Fruit fly (Drosophila melanogaster) whole organism, wandering third instar larva: ENCODE data around the gene CG9801.

Experiments
- Abd-B ChIP-seq: fragments of >200 bp; optimal IDR thresholded peaks from 2 replicates; lab custom pipeline; 2017; ENCODE audit warnings: missing biosample characterization, missing genetic modification characterization
- CG32264 ChIP-seq: fragments of 200-800 bp; sonication (Bioruptor generic); optimal IDR thresholded peaks from 2 replicates; lab custom pipeline; 2016; ENCODE audit warnings: missing biosample characterization, missing genetic modification characterization
- CG9705 ChIP-seq: fragments of 200-800 bp; sonication (Bioruptor generic); optimal IDR thresholded peaks from 2 replicates; lab custom pipeline; 2018; ENCODE audit warnings: missing biosample characterization, mild to moderate bottlenecking, missing genetic modification characterization
- CrebA ChIP-seq: fragments of 200-800 bp; sonication (Bioruptor generic); optimal IDR thresholded peaks from 2 replicates; lab custom pipeline; 2016; ENCODE audit warnings: missing biosample characterization, mild to moderate bottlenecking, missing genetic modification characterization, borderline replicate concordance
- Dfd ChIP-seq: fragments of >200 bp; optimal IDR thresholded peaks from 2 replicates; lab custom pipeline; 2017; ENCODE audit warnings: missing biosample characterization, missing genetic modification characterization
- Dif ChIP-seq: fragments of 200-275, 200-300 bp; sonication (Bioruptor generic); optimal IDR thresholded peaks from 2 replicates; lab custom pipeline; 2018; ENCODE audit warnings: missing biosample characterization, missing genetic modification characterization; ENCODE audit not compliant: partially characterized antibody
- GATAd ChIP-seq: sonication (Bioruptor generic); optimal IDR thresholded peaks from 2 replicates; lab custom pipeline; 2016; ENCODE audit warnings: missing biosample characterization, missing genetic modification characterization
- HLH106 ChIP-seq: fragments of 200-800 bp; optimal IDR thresholded peaks from 3 replicates; lab custom pipeline; 2019; ENCODE audit warnings: missing biosample characterization, mild to moderate bottlenecking, missing genetic modification characterization, moderate library complexity
- Hnf4 ChIP-seq: fragments of 200-800 bp; sonication (Bioruptor generic); optimal IDR thresholded peaks from 2 replicates; lab custom pipeline; 2016; ENCODE audit warnings: missing biosample characterization, mild to moderate bottlenecking, missing genetic modification characterization
- Hr78 ChIP-seq: fragments of >200 bp; optimal IDR thresholded peaks from 2 replicates; lab custom pipeline; 2017; ENCODE audit warnings: missing biosample characterization, missing genetic modification characterization
- Hr83 ChIP-seq: fragments of 200-300 bp; sonication (Bioruptor generic); optimal IDR thresholded peaks from 2 replicates; lab custom pipeline; 2016; ENCODE audit warnings: missing biosample characterization, mild to moderate bottlenecking, missing genetic modification characterization, moderate library complexity; ENCODE audit not compliant: poor library complexity, severe bottlenecking
- Jra ChIP-seq: sonication (Bioruptor generic); optimal IDR thresholded peaks from 2 replicates; lab custom pipeline; 2016; ENCODE audit warnings: missing biosample characterization, missing genetic modification characterization
- Mio ChIP-seq: sonication (Bioruptor generic); optimal IDR thresholded peaks from 2 replicates; lab custom pipeline; 2016; ENCODE audit warnings: missing biosample characterization, missing genetic modification characterization
- Myc ChIP-seq: fragments of >200 bp; optimal IDR thresholded peaks from 2 replicates; lab custom pipeline; 2017
- N ChIP-seq: fragments of >200 bp; optimal IDR thresholded peaks from 2 replicates; lab custom pipeline; 2018; ENCODE audit warnings: missing biosample characterization, missing external identifiers, missing genetic modification characterization
- OdsH ChIP-seq: fragments of 200-800 bp; sonication (Bioruptor generic); optimal IDR thresholded peaks from 2 replicates; lab custom pipeline; 2016; ENCODE audit warnings: missing biosample characterization, mild to moderate bottlenecking, missing genetic modification characterization
- Rel ChIP-seq, 2 experiments: fragments of 200-800 bp; sonication (Bioruptor generic) in 1 of 2; optimal IDR thresholded peaks; 2 replicates in 1 of 2; 3 replicates in 1 of 2; lab custom pipeline; 2016 to 2019; ENCODE audit warnings: mild to moderate bottlenecking in 2 of 2, missing biosample characterization in 2 of 2, missing genetic modification characterization in 2 of 2, moderate library complexity in 1 of 2
- Sp1 ChIP-seq: fragments of 200-800 bp; sonication (Bioruptor generic); optimal IDR thresholded peaks from 3 replicates; lab custom pipeline; 2019; ENCODE audit warnings: missing biosample characterization, mild to moderate bottlenecking, missing genetic modification characterization, moderate library complexity
- Vsx2 ChIP-seq: fragments of 200-300, 225-300 bp; sonication (Bioruptor generic); optimal IDR thresholded peaks from 2 replicates; lab custom pipeline; 2018; ENCODE audit warnings: missing biosample characterization, missing genetic modification characterization; ENCODE audit not compliant: partially characterized antibody
- br ChIP-seq: fragments of 200-800 bp; sonication (Bioruptor generic); optimal IDR thresholded peaks from 2 replicates; lab custom pipeline; 2016; ENCODE audit warnings: missing biosample characterization, missing genetic modification characterization
- brk ChIP-seq: fragments of 200-800 bp; sonication (Bioruptor generic); optimal IDR thresholded peaks from 2 replicates; lab custom pipeline; 2016; ENCODE audit warnings: missing biosample characterization, mild to moderate bottlenecking, missing genetic modification characterization
- dl ChIP-seq, 2 experiments: fragments of 175-275, 200-275 bp in 1 of 2; fragments of 200-275 bp in 1 of 2; sonication (Bioruptor generic); optimal IDR thresholded peaks; lab custom pipeline; 2018; ENCODE audit warnings: mild to moderate bottlenecking in 2 of 2, missing biosample characterization in 2 of 2, missing genetic modification characterization in 2 of 2, moderate library complexity in 2 of 2; ENCODE audit not compliant: partially characterized antibody in 2 of 2, insufficient read depth in 1 of 2
- dmrt93B ChIP-seq: fragments of 200-800 bp; sonication (Bioruptor generic); optimal IDR thresholded peaks from 2 replicates; lab custom pipeline; 2018; ENCODE audit warnings: missing biosample characterization, mild to moderate bottlenecking, missing genetic modification characterization
- dsf ChIP-seq: sonication (Bioruptor generic); optimal IDR thresholded peaks from 2 replicates; lab custom pipeline; 2016; ENCODE audit warnings: missing biosample characterization, missing genetic modification characterization, borderline replicate concordance
- ey ChIP-seq: fragments of 200-800 bp; sonication (Bioruptor generic); optimal IDR thresholded peaks from 2 replicates; lab custom pipeline; 2016; ENCODE audit warnings: missing biosample characterization, missing genetic modification characterization
- foxo ChIP-seq, 2 experiments: fragments of 200-800 bp; sonication (Bioruptor generic); optimal IDR thresholded peaks; 2 replicates in 1 of 2; 3 replicates in 1 of 2; lab custom pipeline; 2016 to 2017; ENCODE audit warnings: missing biosample characterization in 2 of 2, missing genetic modification characterization in 2 of 2
- fru ChIP-seq: fragments of 200-800 bp; sonication (Bioruptor generic); optimal IDR thresholded peaks from 3 replicates; lab custom pipeline; 2016; ENCODE audit warnings: missing biosample characterization, mild to moderate bottlenecking, missing genetic modification characterization
- h ChIP-seq: fragments of 200-800 bp; sonication (Bioruptor generic); optimal IDR thresholded peaks from 3 replicates; lab custom pipeline; 2016; ENCODE audit warnings: missing biosample characterization, mild to moderate bottlenecking, missing genetic modification characterization
- jim ChIP-seq: fragments of 175-275, 200-325 bp; sonication (Bioruptor generic); optimal IDR thresholded peaks from 2 replicates; lab custom pipeline; 2016; ENCODE audit warnings: missing biosample characterization, mild to moderate bottlenecking, missing genetic modification characterization
- lola ChIP-seq: fragments of >200 bp; optimal IDR thresholded peaks from 2 replicates; lab custom pipeline; 2017; ENCODE audit warnings: missing biosample characterization, missing genetic modification characterization
- pan ChIP-seq: fragments of >200 bp; optimal IDR thresholded peaks from 2 replicates; lab custom pipeline; 2017
- psq ChIP-seq: fragments of 200-800 bp; sonication (Bioruptor generic); optimal IDR thresholded peaks from 3 replicates; lab custom pipeline; 2017; ENCODE audit warnings: missing biosample characterization, mild to moderate bottlenecking, missing genetic modification characterization, moderate library complexity
- rgr ChIP-seq: fragments of 200-800 bp; sonication (Bioruptor generic); optimal IDR thresholded peaks from 3 replicates; lab custom pipeline; 2016; ENCODE audit warnings: missing biosample characterization, mild to moderate bottlenecking, missing genetic modification characterization
- sage ChIP-seq: fragments of 200-800 bp; sonication (Bioruptor generic); optimal IDR thresholded peaks from 2 replicates; lab custom pipeline; 2016; ENCODE audit warnings: missing biosample characterization, mild to moderate bottlenecking, missing genetic modification characterization
- sv ChIP-seq: fragments of 200-800 bp; sonication (Bioruptor generic); optimal IDR thresholded peaks from 3 replicates; lab custom pipeline; 2016; ENCODE audit warnings: missing biosample characterization, missing genetic modification characterization
- tai ChIP-seq: sonication (Bioruptor generic); optimal IDR thresholded peaks from 2 replicates; lab custom pipeline; 2016; ENCODE audit warnings: missing biosample characterization, missing genetic modification characterization
- usp ChIP-seq: fragments of >200 bp; optimal IDR thresholded peaks from 2 replicates; lab custom pipeline; 2017; ENCODE audit warnings: missing biosample characterization, missing genetic modification characterization
- woc ChIP-seq: sonication (Bioruptor generic); optimal IDR thresholded peaks from 2 replicates; lab custom pipeline; 2016; ENCODE audit warnings: missing biosample characterization, mild to moderate bottlenecking, missing genetic modification characterization

The CG9801 gene

DNA sequence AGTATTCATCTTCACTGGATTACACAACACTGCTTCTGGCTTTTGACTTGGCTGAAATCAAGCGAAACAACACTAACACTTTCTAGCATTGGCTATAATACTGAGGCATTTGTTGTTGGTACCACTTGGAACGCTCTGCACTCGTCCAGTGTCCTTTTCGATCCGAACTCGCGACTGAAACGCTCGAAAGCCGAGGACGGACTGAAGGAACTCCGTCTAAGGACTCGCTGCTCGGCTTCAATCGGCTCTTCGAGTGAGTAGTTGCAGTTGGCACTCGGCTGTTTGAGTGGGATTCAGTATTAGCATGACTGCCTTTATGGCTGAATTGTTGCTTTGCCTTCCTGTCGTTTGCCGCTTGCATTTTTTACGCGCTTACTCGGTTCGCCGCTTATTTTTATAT, 20.5 kb upstream of the CG9801 start, which contains the start of the genes CG34135 and CG11768:
Gene CG34135, minus strand, starts transcription at position 194 of the 400 bp plus-strand sequence.
Gene CG11768, minus strand, starts transcription at position 203 of the 400 bp plus-strand sequence.
- TF ChIP-seq N (GFP tag; lab: Kevin White, UChicago) = no peak
- no peak for TF ChIP-seq CrebA
- TF ChIP-seq fru (GFP tag; lab: Kevin White, UChicago) = no peak

DNA sequence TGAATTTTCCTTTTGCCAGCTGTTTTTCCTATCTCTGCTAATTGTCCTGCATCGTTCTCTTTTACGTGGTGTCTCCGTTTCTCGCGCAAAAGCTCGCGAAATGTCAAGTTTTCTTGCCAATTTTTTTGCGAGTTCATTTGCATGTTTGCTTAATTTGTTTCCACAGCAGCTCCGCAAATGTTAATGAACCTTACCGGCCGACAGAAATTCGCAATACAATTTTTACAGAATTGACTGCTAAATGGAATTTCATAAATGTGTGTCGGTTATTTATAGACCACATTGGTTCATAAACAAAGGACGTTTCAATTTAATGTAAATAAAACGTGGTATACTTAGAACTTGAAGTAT, 1.3 kb upstream of the CG9801 start:
- TF ChIP-seq Abd-B (GFP tag; lab: Kevin White, UChicago) (no peak), br (no peak), Hr83 (GFP tag; lab: Kevin White, UChicago) (peak; percentile 86), woc (GFP tag; lab: Kevin White, UChicago) (no peak), CG9705 (GFP tag; lab: Kevin White, UChicago) (no peak), Dif (GFP tag; lab: Kevin White, UChicago) (no peak), sage (GFP tag; lab: Kevin White, UChicago) (no peak), rgr (GFP tag; lab: Kevin White, UChicago) (peak; percentile 52)

DNA sequence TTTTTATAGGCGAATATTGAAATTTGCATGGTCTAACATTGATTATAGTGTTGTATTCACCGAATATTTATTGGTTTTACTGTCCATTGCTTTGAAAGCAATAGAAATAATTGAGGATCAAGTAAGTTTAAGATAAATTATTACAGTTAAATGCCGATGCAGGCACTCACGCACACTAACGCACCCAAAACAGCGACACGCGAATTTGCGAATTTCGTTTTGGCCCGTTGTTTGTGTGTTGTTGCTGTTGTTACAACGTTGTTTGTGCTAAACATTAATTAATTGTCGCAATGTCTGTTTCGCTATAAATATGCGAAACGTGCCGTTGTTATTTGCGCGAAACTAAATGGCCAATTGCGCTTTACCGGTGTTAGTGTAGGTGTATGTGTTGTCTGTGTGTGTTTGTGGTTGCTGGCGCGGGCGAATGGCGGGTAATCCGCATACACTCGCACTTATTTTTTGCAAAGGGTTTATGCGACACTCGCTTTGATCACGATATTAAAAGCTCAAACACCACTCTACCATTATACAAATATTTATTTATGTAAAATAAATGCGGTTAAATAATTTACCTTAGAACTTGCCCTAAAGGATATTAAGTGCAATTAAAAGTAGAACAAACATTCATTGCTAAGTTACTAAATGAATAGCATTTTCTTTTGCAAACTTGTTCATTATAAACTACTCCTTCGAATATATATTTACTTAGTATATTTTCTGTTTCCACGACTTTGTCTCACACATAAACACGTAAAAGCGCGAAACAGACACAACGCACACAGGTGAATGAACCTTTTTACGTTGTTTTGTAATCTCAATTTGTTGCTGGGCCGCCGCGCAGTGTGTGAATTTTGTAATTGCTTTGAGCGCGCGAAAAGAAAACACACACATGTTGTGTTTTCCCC, 648 bp upstream of the CG9801 start:
- TF ChIP-seq dmrt93B (GFP tag; lab: Kevin White, UChicago) (peak; percentile 72), dsf (GFP tag; lab: Kevin White, UChicago) (peak; percentile 15), Sp1 (GFP tag; lab: Kevin White, UChicago) (peak; percentile 88), Hr83 (GFP tag; lab: Kevin White, UChicago) (no peak), Hnf4 (no peak), Vsx2 (GFP tag; lab: Kevin White, UChicago) (no peak), CrebA (peak; percentile 10), Abd-B (GFP tag; lab: Kevin White, UChicago) (no peak), h (GFP tag; lab: Kevin White, UChicago) (peak; percentile 80), rgr (GFP tag; lab: Kevin White, UChicago) (peak; percentile 74), Rel (GFP tag; optimal IDR thresholded peaks at IDR 0.05; lab: Kevin White, UChicago) (peak; percentile 12), Rel (tag; optimal IDR thresholded peaks at IDR 0.05; lab: Kevin White, UChicago) (peak; percentile 75), Myc (lab: Kevin White, UChicago) (no peak), CG32264 (GFP tag; lab: Kevin White, UChicago) (peak; percentile 6), OdsH (peak; percentile 77), CG9705 (GFP tag; lab: Kevin White, UChicago) (peak; percentile 61), psq (GFP tag; lab: Kevin White, UChicago) (peak; percentile 57), usp (no peak), fru (GFP tag; lab: Kevin White, UChicago) (peak; percentile 83), dl (GFP tag; optimal IDR thresholded peaks at IDR 0.05; lab: Kevin White, UChicago; ENCODE audit: insufficient read depth in 1 of 2, partially characterized antibody in 2 of 2) (no peak), HLH106 (tag; lab: Kevin White, UChicago) (peak; percentile 88), Jra (GFP tag; lab: Kevin White, UChicago) (no peak), sv (no peak), Dif (GFP tag; lab: Kevin White, UChicago) (no peak), br (peak; percentile 55), brk (GFP tag; lab: Kevin White, UChicago) (peak; percentile 59), sage (GFP tag; lab: Kevin White, UChicago) (peak; percentile 60), Dfd (no peak), N (GFP tag; lab: Kevin White, UChicago) (peak; percentile 40), lola (GFP tag; lab: Kevin White, UChicago) (no peak), woc (GFP tag; lab: Kevin White, UChicago) (peak; percentile 17), tai (GFP tag; lab: Kevin White, UChicago) (no peak), foxo (GFP tag; optimal IDR thresholded peaks at IDR 0.05; lab: Kevin White, UChicago) (peak in 1 of 2 experiments; percentile 79), ey (GFP tag; lab: Kevin White, UChicago) (peak; percentile 32), Mio (GFP tag; lab: Kevin White, UChicago) (no peak), pan (lab: Kevin White, UChicago) (no peak), jim (GFP tag; lab: Kevin White, UChicago) (no peak), GATAd (no peak), Hr78 (no peak)
- TF ChIP-seq, all 38 proteins: peak for 20
